Fruit fly (Drosophila melanogaster): Measurements from ENCODE around the gene PolE1.

The PolE1 gene

DNA sequence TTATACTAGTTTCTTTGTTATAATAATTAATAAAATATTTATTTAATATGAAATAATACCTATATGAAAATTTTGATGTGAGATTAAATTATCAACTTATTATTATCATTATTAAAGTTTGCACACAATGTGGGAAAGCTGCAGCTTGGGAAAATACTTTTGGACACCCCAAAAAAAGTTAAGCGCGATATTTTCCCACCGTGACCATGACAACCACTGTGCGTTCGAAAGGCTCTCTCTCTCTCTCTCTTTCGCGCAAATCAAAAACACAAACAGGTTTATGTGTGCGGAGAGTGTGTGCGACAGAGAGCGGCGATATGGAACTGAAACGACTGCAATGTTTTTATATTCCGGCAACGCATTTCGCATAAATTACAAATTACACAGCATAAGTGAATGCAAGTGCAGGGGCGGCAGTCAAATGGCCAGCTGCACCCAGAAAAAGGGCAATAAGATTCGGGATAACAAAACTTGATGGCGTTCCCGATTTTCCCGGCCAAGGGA is 983 bp upstream of the PolE1 start (continued):
- TF ChIP-seq CG10209 (GFP tag; optimal IDR thresholded peaks at IDR 0.05) (peak; percentile 49), rib (GFP tag; IDR thresholded peaks at IDR 0.05) (no peak), H15 (GFP tag; IDR thresholded peaks at IDR 0.05) (0 out of 3 replicates have a peak, but pooled peaks have one; percentile 5), CG10565 (GFP tag; optimal IDR thresholded peaks at IDR 0.05) (no peak), D (optimal IDR thresholded peaks at IDR 0.05) (no peak), D (GFP tag; optimal IDR thresholded peaks at IDR 0.05) (peak; percentile 28), vfl (GFP tag; optimal IDR thresholded peaks at IDR 0.05) (peak; percentile 14), Sry-δ (GFP tag; optimal IDR thresholded peaks at IDR 0.05) (no peak), zfh2 (GFP tag; optimal IDR thresholded peaks at IDR 0.05) (no peak), ind (GFP tag; optimal IDR thresholded peaks at IDR 0.05) (peak; percentile 46), luna (GFP tag; optimal IDR thresholded peaks at IDR 0.05) (no peak), gsb-n (tag; optimal IDR thresholded peaks at IDR 0.05) (no peak), bcd (GFP tag; optimal IDR thresholded peaks at IDR 0.05) (peak; percentile 51), Atf3 (GFP tag; optimal IDR thresholded peaks at IDR 0.05) (no peak), CG12391 (tag; optimal IDR thresholded peaks at IDR 0.05) (peak; percentile 42), CG10462 (GFP tag; optimal IDR thresholded peaks at IDR 0.05) (peak; percentile 11), sim (GFP tag; IDR thresholded peaks at IDR 0.05) (no peak), row (GFP tag; IDR thresholded peaks at IDR 0.05) (peak; percentile 53; the same call in 1 of the 3 replicates), CG34422 (GFP tag; IDR thresholded peaks at IDR 0.05) (0 out of 3 replicates have a peak, but pooled peaks have one; percentile 32), grau (tag; optimal IDR thresholded peaks at IDR 0.05) (peak; percentile 57), ATbp (GFP tag; optimal IDR thresholded peaks at IDR 0.05) (peak; percentile 30), CG5245 (GFP tag; optimal IDR thresholded peaks at IDR 0.05) (no peak), Trl (optimal IDR thresholded peaks at IDR 0.05) (peak in 1 of 2 experiments; percentile 57), Trl (GFP tag; optimal IDR thresholded peaks at IDR 0.05) (no peak), Drgx (GFP tag; IDR thresholded peaks at IDR 0.05) (peak; percentile 61), jumu (GFP tag; optimal IDR thresholded peaks at IDR 0.05) (no peak), dysf (GFP tag; IDR thresholded peaks at IDR 0.05) (peak; percentile 58; the same call in 2 of the 3 replicates), CG30431 (GFP tag; optimal IDR thresholded peaks at IDR 0.05) (peak; percentile 2), TFAM (GFP tag; optimal IDR thresholded peaks at IDR 0.05) (no peak), CG13424 (tag; optimal IDR thresholded peaks at IDR 0.05) (peak; percentile 45), Neu2 (GFP tag; optimal IDR thresholded peaks at IDR 0.05; ENCODE audit: borderline replicate concordance) (no peak), GATAe (GFP tag; conservative IDR thresholded peaks at IDR 0.05) (no peak), nerfin-1 (tag; optimal IDR thresholded peaks at IDR 0.05) (no peak), CG11247 (GFP tag; IDR thresholded peaks at IDR 0.05) (peak; percentile 48), ab (GFP tag; optimal IDR thresholded peaks at IDR 0.05) (no peak), hkb (optimal IDR thresholded peaks at IDR 0.05) (no peak), hkb (GFP tag; IDR thresholded peaks at IDR 0.05) (peak; percentile 65; the same call in 1 of the 2 replicates), CG4404 (GFP tag; IDR thresholded peaks at IDR 0.05) (no peak; the same call in 1 of the 2 replicates), dmrt11E (tag; optimal IDR thresholded peaks at IDR 0.05) (peak; percentile 70), ttk (GFP tag; IDR thresholded peaks at IDR 0.05) (no peak), Hand (GFP tag; optimal IDR thresholded peaks at IDR 0.05) (no peak), twi (tag; optimal IDR thresholded peaks at IDR 0.05) (no peak), al (GFP tag; IDR thresholded peaks at IDR 0.05) (peak; percentile 48), Fer2 (tag; optimal IDR thresholded peaks at IDR 0.05) (no peak), zen (tag; optimal IDR thresholded peaks at IDR 0.05) (peak; percentile 25), Stat92E (GFP tag; optimal IDR thresholded peaks at IDR 0.05) (no peak), NFAT (GFP tag; IDR thresholded peaks at IDR 0.05) (peak; percentile 69), run (tag; optimal IDR thresholded peaks at IDR 0.05) (peak; percentile 13), CHES-1-like (GFP tag; optimal IDR thresholded peaks at IDR 0.05) (no peak), disco-r (GFP tag; optimal IDR thresholded peaks at IDR 0.05) (no peak), CG15011 (GFP tag; optimal IDR thresholded peaks at IDR 0.05) (no peak), CG6689 (GFP tag; IDR thresholded peaks at IDR 0.05) (peak; percentile 62)
